Fruit fly (Drosophila melanogaster) whole organism, embryonic: ENCODE results near the gene Mgat4b.

Experiments used
- B-H2 ChIP-seq: fragments of 200-800 bp; sonication (Bioruptor generic); optimal IDR thresholded peaks from 2 replicates; lab custom pipeline; 2018; ENCODE audit warnings: missing biosample characterization, mild to moderate bottlenecking, missing genetic modification characterization
- CG10979 ChIP-seq: fragments of 200-800 bp; sonication (Bioruptor generic); optimal IDR thresholded peaks from 2 replicates; lab custom pipeline; 2018; ENCODE audit warnings: missing biosample characterization, mild to moderate bottlenecking, missing genetic modification characterization, moderate library complexity
- CG11085 ChIP-seq: fragments of 200-800 bp; sonication (Bioruptor generic); IDR thresholded peaks from 2 replicates; pipeline ENCODE4 v1.3.6; 2022; ENCODE audit warnings: missing biosample characterization, missing genetic modification characterization
- CG1233 ChIP-seq: fragments of 200-800 bp; sonication (Bioruptor generic); optimal IDR thresholded peaks from 4 replicates; lab custom pipeline; 2018; ENCODE audit warnings: missing biosample characterization, mild to moderate bottlenecking, missing genetic modification characterization
- CG12659 ChIP-seq: fragments of 200-800 bp; sonication (Bioruptor generic); optimal IDR thresholded peaks from 3 replicates; lab custom pipeline; 2017; ENCODE audit warnings: mild to moderate bottlenecking, missing biosample characterization, missing genetic modification reagents, missing genetic modification characterization
- CG1602 ChIP-seq: fragments of 200-800 bp; sonication (Bioruptor generic); optimal IDR thresholded peaks from 3 replicates; lab custom pipeline; 2016; ENCODE audit warnings: missing biosample characterization, missing genetic modification characterization
- CG16813 ChIP-seq: fragments of 200-800 bp; sonication (Bioruptor generic); IDR thresholded peaks from 3 replicates; pipeline ENCODE4 v1.3.6; 2022; ENCODE audit warnings: missing biosample characterization, missing genetic modification characterization; ENCODE audit not compliant: partially characterized antibody
- CG16863 ChIP-seq: fragments of 200-800 bp; sonication (Bioruptor generic); optimal IDR thresholded peaks from 3 replicates; lab custom pipeline; 2016; ENCODE audit warnings: missing biosample characterization, missing genetic modification characterization
- CG17385 ChIP-seq: fragments of 200-800 bp; sonication (Bioruptor generic); optimal IDR thresholded peaks from 3 replicates; lab custom pipeline; 2018; ENCODE audit warnings: missing biosample characterization, mild to moderate bottlenecking, missing genetic modification characterization
- CG18011 ChIP-seq: fragments of 200-800 bp; sonication (Bioruptor generic); optimal IDR thresholded peaks from 2 replicates; lab custom pipeline; 2017; ENCODE audit warnings: missing biosample characterization, missing genetic modification characterization, mild to moderate bottlenecking, moderate library complexity, missing genotype
- CG1832 ChIP-seq: fragments of 200-800 bp; sonication (Bioruptor generic); optimal IDR thresholded peaks from 2 replicates; lab custom pipeline; 2017; ENCODE audit warnings: missing biosample characterization, mild to moderate bottlenecking, missing genetic modification characterization, inconsistent platforms
- CG2116 ChIP-seq: fragments of 200-800 bp; sonication (Bioruptor generic); optimal IDR thresholded peaks from 3 replicates; lab custom pipeline; 2018; ENCODE audit warnings: missing biosample characterization, mild to moderate bottlenecking, missing genetic modification characterization
- CG4820 ChIP-seq: fragments of 200-800 bp; sonication (Bioruptor generic); optimal IDR thresholded peaks from 3 replicates; lab custom pipeline; 2016; ENCODE audit warnings: missing biosample characterization, missing genetic modification characterization
- CG6791 ChIP-seq: fragments of 200-800 bp; sonication (Bioruptor generic); IDR thresholded peaks from 3 replicates; pipeline ENCODE4 v1.3.6; 2022; ENCODE audit warnings: missing biosample characterization, missing genetic modification characterization; ENCODE audit not compliant: partially characterized antibody
- CG7271 ChIP-seq: fragments of 200-800 bp; sonication (Bioruptor generic); optimal IDR thresholded peaks from 2 replicates; lab custom pipeline; 2018; ENCODE audit warnings: missing biosample characterization, mild to moderate bottlenecking, missing genetic modification characterization, moderate library complexity
- CG7839 ChIP-seq: fragments of 200-800 bp; sonication (Bioruptor generic); optimal IDR thresholded peaks from 3 replicates; lab custom pipeline; 2018; ENCODE audit warnings: missing biosample characterization, mild to moderate bottlenecking, missing genetic modification characterization, moderate library complexity
- CG8765 ChIP-seq: fragments of 200-800 bp; sonication (Bioruptor generic); IDR thresholded peaks from 2 replicates; pipeline ENCODE4 v1.3.6; 2022; ENCODE audit warnings: missing biosample characterization, missing genetic modification characterization
- Dll ChIP-seq: fragments of 200-800 bp; sonication (Bioruptor generic); IDR thresholded peaks from 4 replicates; pipeline ENCODE4 v1.3.6; 2022; ENCODE audit warnings: missing biosample characterization, missing genetic modification characterization; ENCODE audit not compliant: partially characterized antibody
- Doc2 ChIP-seq: fragments of 200-800 bp; sonication (Bioruptor generic); IDR thresholded peaks from 2 replicates; pipeline ENCODE4 v1.3.6; 2022; ENCODE audit warnings: missing biosample characterization, missing genetic modification characterization
- Dref ChIP-seq: fragments of 200-800 bp; sonication (Bioruptor generic); IDR thresholded peaks from 2 replicates; pipeline ENCODE4 v1.3.6; 2022; ENCODE audit warnings: missing biosample characterization, missing genetic modification characterization
- Ets65A ChIP-seq: fragments of 200-800 bp; sonication (Bioruptor generic); peaks from one replicate; lab custom pipeline; 2016; ENCODE audit warnings: missing biosample characterization, missing genetic modification characterization
- Gug ChIP-seq: fragments of 200-800 bp; sonication (Bioruptor generic); IDR thresholded peaks from 4 replicates; pipeline ENCODE4 v1.3.6; 2022; ENCODE audit warnings: missing biosample characterization, missing genetic modification characterization
- Hey ChIP-seq: fragments of 200-800 bp; sonication (Bioruptor generic); optimal IDR thresholded peaks from 3 replicates; lab custom pipeline; 2018; ENCODE audit warnings: missing biosample characterization, mild to moderate bottlenecking, missing genetic modification characterization
- HmgZ ChIP-seq: fragments of 200-800 bp; sonication (Bioruptor generic); optimal IDR thresholded peaks from 2 replicates; lab custom pipeline; 2018; ENCODE audit warnings: missing biosample characterization, mild to moderate bottlenecking, missing genetic modification characterization
- Hr78 ChIP-seq, 2 experiments: fragments of 200-800 bp in 1 of 2; fragments of >200 bp in 1 of 2; sonication (Bioruptor generic) in 1 of 2; optimal IDR thresholded peaks; 2 replicates each; lab custom pipeline; 2017 to 2019; ENCODE audit warnings: missing biosample characterization in 2 of 2, missing genetic modification characterization in 2 of 2, mild to moderate bottlenecking in 1 of 2, moderate library complexity in 1 of 2
- MESR4 ChIP-seq: fragments of 200-800 bp; sonication (Bioruptor generic); optimal IDR thresholded peaks from 2 replicates; lab custom pipeline; 2018; ENCODE audit warnings: missing biosample characterization, mild to moderate bottlenecking, missing genetic modification characterization, moderate library complexity
- MTF-1 ChIP-seq: fragments of 200-800 bp; sonication (Bioruptor generic); optimal IDR thresholded peaks from 2 replicates; lab custom pipeline; 2018; ENCODE audit warnings: missing biosample characterization, mild to moderate bottlenecking, missing genetic modification characterization, borderline replicate concordance
- NC2β ChIP-seq: fragments of 200-800 bp; sonication (Bioruptor generic); optimal IDR thresholded peaks from 2 replicates; lab custom pipeline; 2016; ENCODE audit warnings: missing biosample characterization, missing genetic modification characterization
- Nf-YC ChIP-seq: fragments of 200-800 bp; optimal IDR thresholded peaks from 3 replicates; lab custom pipeline; 2019; ENCODE audit warnings: missing biosample characterization, mild to moderate bottlenecking, missing genetic modification characterization, moderate library complexity
- Oli ChIP-seq: fragments of 200-800 bp; sonication (Bioruptor generic); optimal IDR thresholded peaks from 2 replicates; lab custom pipeline; 2018; ENCODE audit warnings: missing biosample characterization, mild to moderate bottlenecking, missing genetic modification characterization, moderate library complexity
- Optix ChIP-seq: fragments of 200-800 bp; sonication (Bioruptor generic); IDR thresholded peaks from 3 replicates; pipeline ENCODE4 v1.3.6; 2022; ENCODE audit warnings: missing biosample characterization, missing genetic modification characterization
- Six4 ChIP-seq: fragments of 200-800 bp; sonication (Bioruptor generic); optimal IDR thresholded peaks from 2 replicates; lab custom pipeline; 2016; ENCODE audit warnings: missing biosample characterization, missing genetic modification characterization
- Taf1 ChIP-seq: fragments of 200-800 bp; sonication (Bioruptor generic); IDR thresholded peaks from 2 replicates; pipeline ENCODE4 v1.3.6; 2022; ENCODE audit warnings: missing biosample characterization, missing genetic modification characterization
- Vsx1 ChIP-seq: fragments of 200-800 bp; sonication (Bioruptor generic); optimal IDR thresholded peaks from 2 replicates; lab custom pipeline; 2017; ENCODE audit warnings: missing biosample characterization, mild to moderate bottlenecking, missing genetic modification characterization, missing genetic modification reagents
- crc ChIP-seq: fragments of 200-800 bp; sonication (Bioruptor generic); optimal IDR thresholded peaks from 2 replicates; lab custom pipeline; 2016; ENCODE audit warnings: missing biosample characterization, missing genetic modification characterization
- insv ChIP-seq, 2 experiments: fragments of 200-800 bp; sonication (Bioruptor generic); optimal IDR thresholded peaks; 3 replicates each; lab custom pipeline; 2016 to 2018; ENCODE audit warnings: missing biosample characterization in 2 of 2, missing genetic modification characterization in 2 of 2
- kni ChIP-seq: fragments of 200-800 bp; sonication (Bioruptor generic); optimal IDR thresholded peaks from 3 replicates; lab custom pipeline; 2017; ENCODE audit warnings: mild to moderate bottlenecking, missing biosample characterization, missing genetic modification reagents, missing genetic modification characterization
- lab ChIP-seq: fragments of 200-800 bp; sonication (Bioruptor generic); optimal IDR thresholded peaks from 3 replicates; lab custom pipeline; 2017; ENCODE audit warnings: missing biosample characterization, missing genetic modification characterization, mild to moderate bottlenecking, moderate library complexity, missing genetic modification reagents
- nerfin-2 ChIP-seq: fragments of 200-800 bp; sonication (Bioruptor generic); IDR thresholded peaks from 2 replicates; pipeline ENCODE4 v1.3.6; 2022; ENCODE audit warnings: missing biosample characterization, missing genetic modification characterization; ENCODE audit not compliant: partially characterized antibody
- onecut ChIP-seq: fragments of 200-800 bp; sonication (Bioruptor generic); IDR thresholded peaks from 2 replicates; pipeline ENCODE4 v1.3.6; 2022; ENCODE audit warnings: missing biosample characterization, missing genetic modification characterization
- org-1 ChIP-seq: fragments of 200-800 bp; sonication (Bioruptor generic); optimal IDR thresholded peaks from 2 replicates; lab custom pipeline; 2017; ENCODE audit warnings: missing biosample characterization, missing genetic modification characterization
- otp ChIP-seq: fragments of 200-800 bp; sonication (Bioruptor generic); IDR thresholded peaks from 3 replicates; pipeline ENCODE4, ENCODE4 v1.3.6; 2022; ENCODE audit warnings: missing biosample characterization, missing genetic modification characterization
- pan ChIP-seq, 4 experiments: fragments of >200 bp in 3 of 4; fragments of 200-800 bp in 1 of 4; sonication (Bioruptor generic) in 1 of 4; optimal IDR thresholded peaks in 3 of 4; IDR thresholded peaks in 1 of 4; 2 replicates each; pipeline versions ENCODE4 v1.3.6 to Lab custom; 2017 to 2022; ENCODE audit warnings: missing biosample characterization in 2 of 4, missing genetic modification characterization in 2 of 4, mixed read lengths in 1 of 4
- ranshi ChIP-seq: fragments of 200-800 bp; sonication (Bioruptor generic); IDR thresholded peaks from 2 replicates; pipeline ENCODE4 v1.3.6; 2022; ENCODE audit warnings: missing biosample characterization, missing genetic modification characterization
- row ChIP-seq: fragments of 200-800 bp; sonication (Bioruptor generic); IDR thresholded peaks from 3 replicates; pipeline ENCODE4 v1.3.6; 2022; ENCODE audit warnings: missing biosample characterization, missing genetic modification characterization
- sna ChIP-seq: fragments of 200-800 bp; sonication (Bioruptor generic); IDR thresholded peaks from 2 replicates; pipeline ENCODE4 v1.3.6; 2022; ENCODE audit warnings: missing biosample characterization, missing genetic modification characterization; ENCODE audit not compliant: partially characterized antibody
- vfl ChIP-seq: fragments of 200-800 bp; sonication (Bioruptor generic); optimal IDR thresholded peaks from 2 replicates; lab custom pipeline; 2016; ENCODE audit warnings: missing biosample characterization, missing genetic modification characterization
- zen ChIP-seq: fragments of 200-800 bp; sonication (Bioruptor generic); optimal IDR thresholded peaks from 3 replicates; lab custom pipeline; 2018; ENCODE audit warnings: missing biosample characterization, mild to moderate bottlenecking, missing genetic modification characterization, moderate library complexity

The Mgat4b gene

DNA sequence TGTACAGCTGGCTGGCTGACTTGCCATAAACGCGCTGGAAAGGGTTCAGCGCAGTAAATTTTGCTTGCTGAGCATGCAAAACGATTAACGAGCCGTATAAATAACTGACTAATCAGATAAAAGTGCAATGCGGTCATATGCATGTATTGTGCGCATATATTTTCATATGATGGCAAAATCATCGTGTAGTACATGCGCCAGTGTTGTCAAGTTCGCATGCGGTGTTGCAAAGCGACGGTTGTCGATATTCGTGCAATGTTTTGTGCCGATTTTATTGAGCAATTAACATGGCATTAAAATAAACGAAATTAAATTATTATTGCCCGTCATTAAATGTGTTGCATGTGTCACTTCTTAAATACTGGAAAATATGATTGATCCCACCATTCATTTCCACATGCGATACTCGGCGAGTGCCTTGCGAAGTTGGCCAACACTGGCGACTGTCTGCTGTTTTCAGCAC lies 21.1 kb upstream of the Mgat4b start (continued):
- TF ChIP-seq otp: peak; percentile 64; the same call in 1 of the 3 replicates
- no peak for TF ChIP-seq CG1832
- peak; percentile 80 for TF ChIP-seq NC2β
- TF ChIP-seq CG6791 (GFP tag; lab: Robert Waterston, UW): peak; percentile 69
- TF ChIP-seq crc (GFP tag; lab: Kevin White, UChicago): peak; percentile 72
- peak; percentile 60 for TF ChIP-seq Oli (tag; lab: Kevin White, UChicago)
- peak; percentile 72 for TF ChIP-seq row (GFP tag; lab: Robert Waterston, UW)
- TF ChIP-seq vfl (GFP tag; lab: Kevin White, UChicago): peak; percentile 65
- peak; percentile 70 for TF ChIP-seq org-1 (GFP tag; lab: Kevin White, UChicago)
- peak; percentile 83 for TF ChIP-seq CG12659 (GFP tag; lab: Kevin White, UChicago)
- TF ChIP-seq MESR4: peak; percentile 89
- no peak for TF ChIP-seq Vsx1 (GFP tag; lab: Kevin White, UChicago)
- TF ChIP-seq HmgZ (tag; lab: Kevin White, UChicago): peak; percentile 83
- peak; percentile 88 for TF ChIP-seq lab (GFP tag; lab: Kevin White, UChicago)
- peak; percentile 65; the same call in 3 of the 4 replicates for TF ChIP-seq Gug (GFP tag; lab: Robert Waterston, UW)
- TF ChIP-seq Hey (tag; lab: Kevin White, UChicago): no peak
- no peak for TF ChIP-seq CG7839 (tag; lab: Kevin White, UChicago)
- no peak for TF ChIP-seq B-H2 (GFP tag; lab: Kevin White, UChicago)
- peak; percentile 59 for TF ChIP-seq sna
- TF ChIP-seq CG16863 (GFP tag; lab: Kevin White, UChicago): peak; percentile 80
- peak; percentile 43 for TF ChIP-seq CG2116
- peak; percentile 67 for TF ChIP-seq CG17385 (GFP tag; lab: Kevin White, UChicago)
- TF ChIP-seq nerfin-2 (GFP tag; lab: Robert Waterston, UW): peak; percentile 69
- TF ChIP-seq CG7271 (tag; lab: Kevin White, UChicago): no peak
- peak; percentile 85 for TF ChIP-seq Dll (GFP tag; lab: Robert Waterston, UW)
- TF ChIP-seq Dref (GFP tag; lab: Robert Waterston, UW): peak; percentile 54
- TF ChIP-seq CG10979 (tag; lab: Kevin White, UChicago): peak; percentile 37
- no peak for TF ChIP-seq pan (optimal IDR thresholded peaks at IDR 0.05; lab: Kevin White, UChicago)
- peak in 1 of 2 experiments; percentile 67 for TF ChIP-seq pan (GFP tag; optimal IDR thresholded peaks at IDR 0.05 in 1 of 2, IDR thresholded peaks at IDR 0.05 in 1 of 2)
- no peak for TF ChIP-seq Nf-YC
- TF ChIP-seq ranshi (GFP tag; lab: Robert Waterston, UW): peak; percentile 77; the same call in 1 of the 2 replicates
- TF ChIP-seq CG4820 (GFP tag; lab: Kevin White, UChicago): peak; percentile 66
- TF ChIP-seq Ets65A: peak; percentile 97
- no peak for TF ChIP-seq kni (GFP tag; lab: Kevin White, UChicago)
- TF ChIP-seq CG16813: peak; percentile 82
- TF ChIP-seq insv (GFP tag; optimal IDR thresholded peaks at IDR 0.05; lab: Kevin White, UChicago): no peak
- peak; percentile 50 for TF ChIP-seq CG1233
- peak; percentile 71 for TF ChIP-seq CG11085 (GFP tag; lab: Robert Waterston, UW)
- no peak for TF ChIP-seq Doc2 (GFP tag; lab: Robert Waterston, UW)
- TF ChIP-seq onecut: peak; percentile 22; the same call in 1 of the 2 replicates
- peak; percentile 59 for TF ChIP-seq MTF-1
- TF ChIP-seq CG1602 (GFP tag; lab: Kevin White, UChicago): peak; percentile 76
- TF ChIP-seq CG8765 (GFP tag; lab: Robert Waterston, UW): peak; percentile 44; the same call in 1 of the 2 replicates
- peak; percentile 54 for TF ChIP-seq Six4 (GFP tag; lab: Kevin White, UChicago)
- peak; percentile 58; the same call in 2 of the 3 replicates for TF ChIP-seq Optix (GFP tag; lab: Robert Waterston, UW)
- peak; percentile 69 for TF ChIP-seq Taf1
- TF ChIP-seq Hr78 (GFP tag; optimal IDR thresholded peaks at IDR 0.05; lab: Kevin White, UChicago): no peak
- TF ChIP-seq CG18011: peak; percentile 71
- TF ChIP-seq zen (tag; lab: Kevin White, UChicago): peak; percentile 69
